Fruit fly (Drosophila melanogaster): ENCODE measurements around the gene TH1.

TH1 gene

dm6 chrX:16391397-16391796 is at the start of gene TH1, which contains the start of gene mei-41:
TSS of gene TH1 (minus strand) at chrX:16391438.
TSS of gene mei-41 (plus strand) at chrX:16391698.
- TF ChIP-seq CG8478 (optimal IDR thresholded peaks at IDR 0.05) (no peak), CTCF (optimal IDR thresholded peaks at IDR 0.05) (no peak)

dm6 chrX:16428476-16428875 is 37.2 kb upstream of the TH1 start:
- TF ChIP-seq CTCF (optimal IDR thresholded peaks at IDR 0.05), result no peak
- no peak for TF ChIP-seq CG8478 (optimal IDR thresholded peaks at IDR 0.05)

dm6 chrX:16427786-16428400 is 36.7 kb upstream of the TH1 start:
- no peak for TF ChIP-seq CG8478 (optimal IDR thresholded peaks at IDR 0.05)
- no peak for TF ChIP-seq CTCF (optimal IDR thresholded peaks at IDR 0.05)

dm6 chrX:16426478-16427052 is 35.3 kb upstream of the TH1 start:
- TF ChIP-seq CTCF (optimal IDR thresholded peaks at IDR 0.05) (no peak), CG8478 (optimal IDR thresholded peaks at IDR 0.05) (no peak)

DNA sequence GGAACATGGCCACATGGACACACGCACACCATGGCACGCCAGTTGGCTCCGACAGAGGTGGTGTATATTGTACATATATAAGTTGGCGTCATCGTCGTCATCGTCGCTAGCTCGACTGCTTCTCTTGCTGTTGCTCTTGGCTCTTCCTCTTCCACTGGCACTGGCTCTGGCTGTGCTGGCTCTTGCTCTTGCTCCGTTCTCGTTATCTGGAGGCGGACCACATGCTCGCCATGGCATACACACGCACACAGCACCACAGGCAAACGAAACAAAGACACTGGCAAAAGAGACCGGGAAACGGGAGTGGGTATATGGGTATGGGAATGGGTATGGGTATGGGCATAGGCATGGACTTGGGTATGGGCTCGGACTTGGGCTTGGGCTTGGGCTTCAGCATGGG is 33.9 kb upstream of the TH1 start:
- TF ChIP-seq CG8478 (optimal IDR thresholded peaks at IDR 0.05) (no peak), CTCF (optimal IDR thresholded peaks at IDR 0.05) (no peak)

DNA sequence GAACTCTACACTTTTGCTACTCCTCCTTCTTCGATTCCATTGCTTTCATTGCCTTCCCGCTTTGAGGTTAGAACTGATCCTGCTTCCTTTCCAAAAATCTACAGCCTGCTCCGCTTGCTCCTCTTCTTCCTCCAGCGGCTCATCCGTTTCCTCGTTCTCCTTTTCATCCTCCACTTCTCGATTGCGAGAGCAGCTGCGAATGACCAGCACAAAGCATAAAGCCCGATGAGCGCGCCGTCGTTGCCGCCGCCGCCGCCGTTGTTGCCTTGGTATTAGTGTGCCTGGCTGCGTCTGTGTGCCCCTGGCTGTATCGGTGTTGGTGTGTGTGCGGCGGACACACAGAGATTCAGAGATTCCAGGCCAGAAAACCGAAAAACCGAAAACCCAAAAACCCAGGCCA is 33.1 kb upstream of the TH1 start:
- TF ChIP-seq CTCF (optimal IDR thresholded peaks at IDR 0.05) (no peak), CG8478 (optimal IDR thresholded peaks at IDR 0.05) (no peak)

DNA sequence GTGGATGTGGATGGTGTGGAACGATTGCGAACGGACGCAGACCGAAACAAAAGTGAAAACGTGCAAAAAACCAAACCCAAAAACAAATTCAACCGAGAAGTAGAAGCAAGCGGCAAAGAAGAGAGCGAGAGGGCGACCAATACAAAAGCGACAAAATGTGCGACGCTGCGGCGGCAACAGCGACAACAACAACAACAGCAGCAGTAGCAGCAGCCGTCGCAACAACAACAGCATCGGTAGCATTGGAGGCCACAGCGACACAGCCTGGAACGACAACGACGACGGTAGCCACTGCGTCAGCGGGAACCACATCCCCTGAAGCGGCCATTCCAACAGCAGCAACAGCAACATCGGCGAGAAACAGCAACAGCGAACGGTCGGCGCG is 31.9 kb upstream of the TH1 start:
- TF ChIP-seq CG8478 (optimal IDR thresholded peaks at IDR 0.05) (no peak), CTCF (optimal IDR thresholded peaks at IDR 0.05) (no peak)

DNA sequence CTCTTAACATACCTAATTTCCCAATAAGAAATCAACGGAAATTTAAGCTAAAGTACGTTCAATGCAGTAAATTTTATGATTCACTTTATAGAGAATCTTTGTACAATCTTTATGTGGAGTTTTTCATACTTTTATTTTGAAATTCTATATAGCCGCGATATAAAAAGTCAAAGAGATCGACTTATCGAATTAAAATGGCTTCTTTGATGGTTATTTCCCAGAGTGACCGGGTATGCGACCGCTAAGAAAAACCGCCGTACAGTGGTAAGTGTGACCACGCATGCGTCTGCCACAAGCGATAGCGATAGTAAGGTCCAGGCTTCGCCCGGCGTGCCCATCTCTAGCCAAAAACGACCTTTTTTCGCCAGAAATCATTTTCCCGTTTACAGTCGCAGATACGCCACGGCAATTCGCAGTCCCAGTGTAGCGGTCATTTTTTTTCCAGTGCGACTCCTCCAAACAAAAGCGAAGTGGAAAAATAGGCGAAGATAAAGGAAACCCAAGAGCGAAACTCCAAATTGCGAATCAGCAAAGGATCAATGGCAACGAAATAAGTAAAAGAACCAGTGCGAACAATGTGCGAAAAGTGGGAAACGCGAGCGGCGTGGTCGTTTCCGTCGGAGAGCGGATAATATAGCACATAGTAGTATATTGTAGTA is 31.4 kb upstream of the TH1 start, which contains the start of gene hang:
hang (plus strand) TSS at position 366 of the 659 bp plus-strand sequence.
- TF ChIP-seq CTCF (optimal IDR thresholded peaks at IDR 0.05), result peak in 1 of 2 experiments; percentile 25
- no peak for TF ChIP-seq CG8478 (optimal IDR thresholded peaks at IDR 0.05)

DNA sequence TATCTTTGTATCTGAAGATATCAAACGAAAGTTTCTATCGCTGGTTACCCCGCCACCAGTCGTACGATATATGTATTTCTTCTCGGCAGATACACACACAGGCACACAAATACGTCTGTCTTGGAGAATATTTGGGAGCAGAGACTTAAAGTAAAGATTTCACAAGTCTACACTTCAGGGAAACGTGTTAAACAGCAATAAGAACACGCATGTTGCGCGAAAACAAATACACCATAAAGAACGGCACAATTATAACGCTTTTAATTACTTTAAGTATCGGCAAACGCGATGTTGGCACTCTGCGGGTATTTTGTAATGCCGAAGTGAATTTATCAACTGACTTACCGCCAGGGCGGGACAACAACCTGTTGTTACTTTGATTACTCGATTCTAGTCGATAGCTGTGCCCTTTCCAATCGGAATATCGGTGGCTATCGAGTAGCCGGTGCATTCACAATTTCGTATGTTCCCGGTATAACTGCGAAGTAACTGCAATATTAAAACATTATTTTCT is 30.7 kb upstream of the TH1 start, which contains the start of gene AnxB11:
AnxB11 (minus strand) TSS at position 367 of the 514 bp plus-strand sequence.
- no peak for TF ChIP-seq CG8478 (optimal IDR thresholded peaks at IDR 0.05)
- TF ChIP-seq CTCF (optimal IDR thresholded peaks at IDR 0.05), result no peak

dm6 chrX:16420878-16421277 is 29.6 kb upstream of the TH1 start:
- TF ChIP-seq CG8478 (optimal IDR thresholded peaks at IDR 0.05) (no peak), CTCF (optimal IDR thresholded peaks at IDR 0.05) (no peak)

DNA sequence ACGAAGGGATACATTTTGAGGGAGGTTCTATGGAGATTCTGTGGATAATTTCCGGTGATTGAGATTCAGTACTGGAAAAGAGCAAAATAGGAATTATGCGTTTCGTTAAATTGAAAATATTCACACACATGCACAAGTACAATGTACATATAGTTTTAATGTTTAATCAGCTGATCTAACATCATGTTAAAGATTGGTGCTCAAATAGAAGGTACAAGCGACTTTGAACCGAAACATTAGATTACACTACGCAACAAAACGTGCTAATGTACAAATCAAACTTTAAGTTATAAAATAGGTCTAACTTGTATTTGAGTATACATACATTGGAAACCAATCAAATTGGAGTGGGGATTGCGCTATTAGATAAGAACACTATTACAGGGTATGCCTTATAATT is 28.8 kb upstream of the TH1 start:
- TF ChIP-seq CG8478 (optimal IDR thresholded peaks at IDR 0.05) (no peak), CTCF (optimal IDR thresholded peaks at IDR 0.05) (no peak)

DNA sequence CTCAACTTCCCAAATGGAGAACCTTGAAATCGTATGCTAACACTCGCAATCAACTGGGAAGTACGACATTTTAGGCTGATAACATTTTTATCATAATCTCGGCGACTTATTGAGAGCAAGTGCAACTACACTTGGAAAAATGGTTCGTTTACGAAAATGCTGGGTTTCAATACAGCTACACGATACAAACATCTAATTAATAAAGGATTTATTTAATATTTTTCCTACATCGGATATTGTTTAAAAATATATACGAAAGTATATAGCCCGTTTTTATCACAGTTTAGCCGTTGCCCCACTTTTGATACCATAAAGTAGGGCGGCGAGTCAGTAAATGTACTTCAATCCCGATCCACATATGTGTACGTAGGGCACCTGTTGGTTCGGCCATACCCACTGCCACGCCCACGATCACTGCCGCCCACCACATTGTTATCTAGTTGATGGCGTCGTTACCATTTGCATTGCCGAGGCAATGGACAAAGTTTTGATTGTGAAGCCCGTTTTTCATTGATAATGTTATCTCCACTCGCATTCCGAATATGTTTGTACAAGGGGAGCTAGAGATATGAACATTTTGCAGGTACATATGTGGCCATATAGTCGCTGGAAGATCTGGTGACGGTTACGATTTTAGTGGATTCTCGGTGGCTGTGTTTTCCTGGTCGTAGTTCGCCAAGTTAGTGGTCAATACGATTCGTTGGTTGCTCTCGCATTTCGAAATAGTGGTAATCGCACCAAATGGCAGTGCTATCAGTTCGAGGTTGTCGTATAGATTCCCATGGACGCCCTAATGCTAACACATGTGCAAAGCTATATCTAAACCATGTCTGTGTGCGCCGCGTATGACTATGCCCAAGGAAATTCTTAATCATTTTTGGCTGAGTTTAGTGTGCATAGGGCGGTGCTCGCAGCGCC is 23.5 kb upstream of the TH1 start, which contains the start of gene Traf-like:
Traf-like (plus strand) TSS at position 596 of the 918 bp plus-strand sequence.
- TF ChIP-seq CG8478 (optimal IDR thresholded peaks at IDR 0.05) (no peak), CTCF (optimal IDR thresholded peaks at IDR 0.05) (no peak)

- no peak for TF ChIP-seq CG8478 (optimal IDR thresholded peaks at IDR 0.05)
- TF ChIP-seq CTCF (optimal IDR thresholded peaks at IDR 0.05), result no peak
Measured at dm6 chrX:16406083-16406482, 14.8 kb upstream of the TH1 start.

dm6 chrX:16405209-16405608 is 14.0 kb upstream of the TH1 start, which contains the start of gene CG4301:
TSS of gene CG4301 (plus strand) at chrX:16405509.
- no peak for TF ChIP-seq CG8478 (optimal IDR thresholded peaks at IDR 0.05)
- TF ChIP-seq CTCF (optimal IDR thresholded peaks at IDR 0.05), result no peak

dm6 chrX:16404803-16405202 is 13.6 kb upstream of the TH1 start, which contains the start of gene CG9981:
TSS of gene CG9981 (minus strand) at chrX:16405122.
- TF ChIP-seq CG8478 (optimal IDR thresholded peaks at IDR 0.05), result no peak
- TF ChIP-seq CTCF (optimal IDR thresholded peaks at IDR 0.05), result no peak
